Worm (Caenorhabditis elegans) whole organism, mixed stage, embryonic: ENCODE measurements around the gene cdkl-1.
A peak's percentile ranks its signal among the peaks of the same experiment; 100 is the strongest.

Experiments
- M03D4.4 ChIP-seq: sonication (generic microtip); optimal IDR thresholded peaks from 2 replicates; lab custom pipeline; 2017; ENCODE audit warnings: mild to moderate bottlenecking, missing genetic modification characterization, missing compliant biosample characterization
- bed-3 ChIP-seq: fragments of 200-800 bp; sonication (Bioruptor generic); optimal IDR thresholded peaks from 3 replicates; lab custom pipeline; 2018; ENCODE audit warnings: mild to moderate bottlenecking, missing genetic modification characterization, moderate library complexity, missing compliant biosample characterization
- blmp-1 ChIP-seq: fragments of 150-350 bp; optimal IDR thresholded peaks from 2 replicates; lab custom pipeline; 2014; ENCODE audit warnings: missing biosample characterization, missing genetic modification characterization
- ceh-39 ChIP-seq: fragments of 150-350 bp; optimal IDR thresholded peaks from 2 replicates; lab custom pipeline; 2014; ENCODE audit warnings: missing biosample characterization, missing genetic modification characterization
- ceh-43 ChIP-seq: fragments of 200-800 bp; sonication (Bioruptor generic); optimal IDR thresholded peaks from 2 replicates; lab custom pipeline; 2018; ENCODE audit warnings: mild to moderate bottlenecking, missing genetic modification characterization, moderate library complexity, missing compliant biosample characterization
- ceh-83 ChIP-seq: fragments of 200-800 bp; sonication (Bioruptor generic); optimal IDR thresholded peaks from 2 replicates; lab custom pipeline; 2018; ENCODE audit warnings: mild to moderate bottlenecking, missing genetic modification characterization, missing compliant biosample characterization
- ces-1 ChIP-seq: fragments of 150-350 bp; optimal IDR thresholded peaks from 2 replicates; lab custom pipeline; 2014; ENCODE audit warnings: missing biosample characterization, missing genetic modification reagents, missing genetic modification characterization
- cnd-1 ChIP-seq: fragments of 200-800 bp; sonication (Bioruptor generic); optimal IDR thresholded peaks from 2 replicates; lab custom pipeline; 2018; ENCODE audit warnings: mild to moderate bottlenecking, missing genetic modification characterization, missing compliant biosample characterization
- elt-1 ChIP-seq: sonication (generic microtip); optimal IDR thresholded peaks from 2 replicates; lab custom pipeline; 2017; ENCODE audit warnings: missing genetic modification characterization, mild to moderate bottlenecking, missing compliant biosample characterization, antibody characterized with exemption, moderate library complexity, borderline replicate concordance; ENCODE audit not compliant: insufficient read depth
- elt-3 ChIP-seq: fragments of 150-350 bp; optimal IDR thresholded peaks from 2 replicates; lab custom pipeline; 2014; ENCODE audit warnings: missing biosample characterization, missing genetic modification characterization
- flh-1 ChIP-seq: fragments of 200-800 bp; sonication (Bioruptor generic); optimal IDR thresholded peaks from 2 replicates; lab custom pipeline; 2018; ENCODE audit warnings: mild to moderate bottlenecking, missing genetic modification characterization, moderate library complexity, missing compliant biosample characterization
- hlh-1 ChIP-seq: fragments of 150-350 bp; optimal IDR thresholded peaks from 2 replicates; lab custom pipeline; 2014; ENCODE audit warnings: missing biosample characterization, missing genetic modification reagents, missing genetic modification characterization
- lin-13 ChIP-seq: fragments of 150-350 bp; optimal IDR thresholded peaks from 2 replicates; lab custom pipeline; 2014; ENCODE audit warnings: missing biosample characterization, missing genetic modification characterization
- lin-32 ChIP-seq: fragments of 200-800 bp; sonication (Bioruptor generic); optimal IDR thresholded peaks from 2 replicates; lab custom pipeline; 2018; ENCODE audit warnings: mild to moderate bottlenecking, missing genetic modification characterization, missing compliant biosample characterization
- lsy-2 ChIP-seq: fragments of 150-350 bp; optimal IDR thresholded peaks from 2 replicates; lab custom pipeline; 2014; ENCODE audit warnings: missing biosample characterization, missing genetic modification characterization
- mab-5 ChIP-seq: fragments of 150-350 bp; optimal IDR thresholded peaks from 2 replicates; lab custom pipeline; 2014; ENCODE audit warnings: missing biosample characterization, missing genetic modification characterization
- mep-1 ChIP-seq: fragments of 150-350 bp; optimal IDR thresholded peaks from 2 replicates; lab custom pipeline; 2017; ENCODE audit warnings: missing biosample characterization, missing genetic modification reagents, missing genetic modification characterization, inconsistent platforms
- mls-2 ChIP-seq: sonication (generic microtip); optimal IDR thresholded peaks from 2 replicates; lab custom pipeline; 2016; ENCODE audit warnings: mild to moderate bottlenecking, missing genetic modification characterization, moderate library complexity, missing compliant biosample characterization
- nhr-2 ChIP-seq: fragments of 150-350 bp; optimal IDR thresholded peaks from 2 replicates; lab custom pipeline; 2014; ENCODE audit warnings: missing biosample characterization, missing genetic modification characterization
- nhr-237 ChIP-seq: fragments of 150-350 bp; optimal IDR thresholded peaks from 2 replicates; lab custom pipeline; 2014; ENCODE audit warnings: missing biosample characterization, missing genetic modification characterization
- nhr-28 ChIP-seq: fragments of 150-350 bp; optimal IDR thresholded peaks from 2 replicates; lab custom pipeline; 2014; ENCODE audit warnings: missing biosample characterization, missing genetic modification characterization
- nhr-76 ChIP-seq: sonication (generic microtip); optimal IDR thresholded peaks from 2 replicates; lab custom pipeline; 2017; ENCODE audit warnings: missing biosample characterization, missing genetic modification characterization
- pha-4 ChIP-seq: fragments of 150-350 bp; optimal IDR thresholded peaks from 2 replicates; lab custom pipeline; 2018; ENCODE audit warnings: missing biosample characterization, missing genetic modification reagents, missing genetic modification characterization
- sem-2 ChIP-seq: fragments of 200-800 bp; sonication (Bioruptor generic); optimal IDR thresholded peaks from 2 replicates; lab custom pipeline; 2018; ENCODE audit warnings: mild to moderate bottlenecking, missing genetic modification characterization, missing compliant biosample characterization
- sptf-1 ChIP-seq: sonication (generic microtip); optimal IDR thresholded peaks from 2 replicates; lab custom pipeline; 2017; ENCODE audit warnings: mild to moderate bottlenecking, missing genetic modification characterization, moderate library complexity, missing compliant biosample characterization
- unc-120 ChIP-seq: sonication (generic microtip); optimal IDR thresholded peaks from 2 replicates; lab custom pipeline; 2017; ENCODE audit warnings: missing genetic modification characterization, missing compliant biosample characterization; ENCODE audit not compliant: poor library complexity, severe bottlenecking
- unc-62 ChIP-seq: fragments of 150-350 bp; optimal IDR thresholded peaks from 2 replicates; lab custom pipeline; 2014; ENCODE audit warnings: missing biosample characterization, missing genetic modification reagents, missing genetic modification characterization
- zip-8 ChIP-seq: fragments of 150-350 bp; optimal IDR thresholded peaks from 2 replicates; lab custom pipeline; 2014; ENCODE audit warnings: missing biosample characterization, missing genetic modification characterization
- ztf-11 ChIP-seq: fragments of 150-350 bp; optimal IDR thresholded peaks from 2 replicates; lab custom pipeline; 2014; ENCODE audit warnings: missing biosample characterization, missing genetic modification characterization

Gene cdkl-1

DNA sequence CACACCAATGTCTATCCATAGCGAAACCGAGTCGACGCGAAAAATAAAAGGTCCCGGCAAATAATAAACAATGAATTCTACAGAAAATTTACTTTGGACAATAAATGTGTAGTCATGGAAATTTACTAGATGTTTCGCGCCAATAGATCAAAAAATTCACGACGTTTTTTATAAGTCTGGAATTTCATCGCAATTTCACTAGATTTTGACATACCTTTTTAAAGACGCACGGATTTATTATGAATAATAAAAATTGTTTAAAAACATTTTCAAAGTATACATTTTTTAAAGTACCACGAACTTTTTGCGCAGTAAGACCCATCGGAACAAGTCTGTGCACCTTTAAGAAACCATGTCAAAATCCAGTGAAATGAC lies 22.7 kb upstream of the cdkl-1 start:
- TF ChIP-seq nhr-28 (tag; lab: Kevin White, UChicago) = no peak

- TF ChIP-seq blmp-1 (tag; lab: Kevin White, UChicago) = no peak
- TF ChIP-seq elt-1 = peak; percentile 92
Observed at ce11 chrV:11076403-11076802, 22.3 kb upstream of the cdkl-1 start.

DNA sequence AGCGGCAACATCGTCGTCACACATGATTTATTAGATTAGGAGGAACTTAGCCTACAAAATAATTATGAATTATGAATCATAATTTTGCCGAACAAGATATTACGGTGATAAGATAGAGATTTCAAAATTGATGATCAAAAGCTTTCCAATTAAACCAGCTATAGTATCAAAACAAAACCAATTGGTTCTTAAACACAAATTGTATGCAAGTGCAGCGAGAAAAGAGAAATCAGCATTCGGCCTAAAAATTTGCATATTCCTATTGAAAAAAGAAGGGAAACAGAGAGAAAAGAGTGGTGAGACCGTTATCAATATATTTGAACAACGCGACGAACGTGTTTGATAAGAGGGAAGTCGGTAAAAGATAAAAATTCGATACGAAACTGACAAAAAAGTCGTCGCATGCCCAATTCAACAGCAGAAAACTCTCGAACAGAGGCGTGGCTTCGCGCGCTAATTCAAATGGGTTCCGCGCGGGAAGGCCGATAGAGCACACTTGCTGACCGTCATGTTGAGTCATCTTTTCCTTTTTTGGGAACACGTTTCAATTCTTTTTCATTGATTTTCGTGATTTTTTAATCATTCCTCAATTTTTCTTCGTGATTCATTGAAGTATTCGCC lies 20.5 kb upstream of the cdkl-1 start, which contains the start of gene act-2:
Gene act-2, minus strand, starts transcription at position 51 of the 621 bp plus-strand sequence.
- peak; percentile 74 for TF ChIP-seq ceh-39 (tag; lab: Kevin White, UChicago)
- TF ChIP-seq pha-4 = peak; percentile 76
- TF ChIP-seq flh-1 (GFP tag; lab: Kevin White, UChicago) = no peak
- no peak for TF ChIP-seq nhr-28 (tag; lab: Kevin White, UChicago)
- peak; percentile 67 for TF ChIP-seq lin-13
- no peak for TF ChIP-seq elt-3 (tag; lab: Kevin White, UChicago)
- TF ChIP-seq ces-1 = peak; percentile 69
- TF ChIP-seq ztf-11 (tag; lab: Kevin White, UChicago) = no peak
- TF ChIP-seq lsy-2 = peak; percentile 64
- peak; percentile 46 for TF ChIP-seq unc-120 (tag; lab: Kevin White, UChicago)
- TF ChIP-seq mep-1 (tag; lab: Kevin White, UChicago) = peak; percentile 79
- peak; percentile 19 for TF ChIP-seq nhr-237
- peak; percentile 49 for TF ChIP-seq cnd-1 (tag; lab: Kevin White, UChicago)
- TF ChIP-seq, all 35 proteins: peak for 9

ce11 chrV:11078874-11079273 lies 19.8 kb upstream of the cdkl-1 start:
- TF ChIP-seq nhr-76 (tag; lab: Kevin White, UChicago) (no peak), nhr-237 (no peak)

- TF ChIP-seq sptf-1 (tag; lab: Kevin White, UChicago) = peak; percentile 21
- TF ChIP-seq hlh-1 (tag; lab: Kevin White, UChicago) = peak; percentile 40
- TF ChIP-seq ceh-43 = no peak
- peak; percentile 43 for TF ChIP-seq M03D4.4 (tag; lab: Kevin White, UChicago)
- TF ChIP-seq unc-120 (tag; lab: Kevin White, UChicago) = peak; percentile 95
- TF ChIP-seq unc-62 (GFP tag; lab: Kevin White, UChicago) = peak; percentile 32
- TF ChIP-seq nhr-237 = no peak
- TF ChIP-seq mls-2 (tag; lab: Kevin White, UChicago) = no peak
Observed at ce11 chrV:11080345-11081102, 18.2 kb upstream of the cdkl-1 start, which contains the start of gene act-1. Gene act-1 (plus strand): TSS chrV:11081052.

DNA sequence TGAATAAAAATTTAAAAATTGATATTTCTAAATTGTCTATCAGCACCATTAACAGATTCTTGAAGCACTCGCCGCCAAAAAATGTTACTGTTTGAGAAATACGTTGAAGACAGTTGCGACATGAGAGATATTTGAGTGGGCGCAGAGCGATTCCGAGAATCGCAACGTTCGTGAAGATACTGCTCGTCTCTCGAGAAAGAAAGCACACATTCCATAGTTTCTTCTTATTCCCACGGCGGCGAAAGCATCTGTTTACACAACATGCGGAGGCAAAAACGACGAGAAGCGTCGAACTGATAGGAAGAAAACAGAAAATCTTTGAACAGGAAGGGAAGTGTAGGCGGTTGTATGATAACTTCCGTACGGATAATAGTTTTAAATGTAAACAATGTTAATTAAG lies 16.2 kb upstream of the cdkl-1 start:
- TF ChIP-seq nhr-237 (peak; percentile 50), unc-120 (tag; lab: Kevin White, UChicago) (peak; percentile 90), pha-4 (peak; percentile 54), ceh-43 (no peak), unc-62 (GFP tag; lab: Kevin White, UChicago) (peak; percentile 58), hlh-1 (tag; lab: Kevin White, UChicago) (peak; percentile 76), M03D4.4 (tag; lab: Kevin White, UChicago) (peak; percentile 27), elt-3 (tag; lab: Kevin White, UChicago) (no peak), mep-1 (tag; lab: Kevin White, UChicago) (peak; percentile 36)
- TF ChIP-seq, all 35 proteins: peak for 7

- no peak for TF ChIP-seq sem-2 (GFP tag; lab: Kevin White, UChicago)
- TF ChIP-seq M03D4.4 (tag; lab: Kevin White, UChicago) = no peak
- no peak for TF ChIP-seq zip-8 (tag; lab: Kevin White, UChicago)
- no peak for TF ChIP-seq nhr-2 (tag; lab: Kevin White, UChicago)
- no peak for TF ChIP-seq unc-62 (GFP tag; lab: Kevin White, UChicago)
- TF ChIP-seq ceh-43 = no peak
- TF ChIP-seq ztf-11 (tag; lab: Kevin White, UChicago) = no peak
- TF ChIP-seq ceh-83 = no peak
- no peak for TF ChIP-seq mep-1 (tag; lab: Kevin White, UChicago)
- TF ChIP-seq lin-13 = no peak
- TF ChIP-seq ces-1 = no peak
- TF ChIP-seq blmp-1 (tag; lab: Kevin White, UChicago) = no peak
- no peak for TF ChIP-seq elt-1
- no peak for TF ChIP-seq hlh-1 (tag; lab: Kevin White, UChicago)
- TF ChIP-seq bed-3 = no peak
- TF ChIP-seq lin-32 (GFP tag; lab: Kevin White, UChicago) = no peak
- no peak for TF ChIP-seq mab-5 (tag; lab: Kevin White, UChicago)
- TF ChIP-seq elt-3 (tag; lab: Kevin White, UChicago) = no peak
Observed at ce11 chrV:11082964-11083363, 15.7 kb upstream of the cdkl-1 start.
